Worm (Caenorhabditis elegans): Measurements from ENCODE around the gene F59F5.5.

Gene F59F5.5

ce11 chrX:10516549-10516948 is 29.3 kb upstream of the F59F5.5 start:
- no peak for TF ChIP-seq mab-5 (tag; optimal IDR thresholded peaks at IDR 0.05)
- TF ChIP-seq nhr-2 (tag; optimal IDR thresholded peaks at IDR 0.05): peak; percentile 63

ce11 chrX:10520185-10520584 is 25.6 kb upstream of the F59F5.5 start:
- TF ChIP-seq M03D4.4 (tag; optimal IDR thresholded peaks at IDR 0.05): no peak
- TF ChIP-seq mep-1 (tag; optimal IDR thresholded peaks at IDR 0.05): no peak
- TF ChIP-seq elt-1 (tag; optimal IDR thresholded peaks at IDR 0.05; ENCODE audit: borderline replicate concordance, insufficient read depth): peak; percentile 91
- no peak for TF ChIP-seq mab-5 (tag; optimal IDR thresholded peaks at IDR 0.05)
- no peak for TF ChIP-seq flh-1 (GFP tag; optimal IDR thresholded peaks at IDR 0.05)
- peak; percentile 69 for TF ChIP-seq nhr-2 (tag; optimal IDR thresholded peaks at IDR 0.05)
- TF ChIP-seq sem-2 (GFP tag; optimal IDR thresholded peaks at IDR 0.05): no peak
- TF ChIP-seq unc-39 (tag; optimal IDR thresholded peaks at IDR 0.05): no peak
- TF ChIP-seq lin-32 (GFP tag; optimal IDR thresholded peaks at IDR 0.05): no peak
- no peak for TF ChIP-seq ceh-43 (GFP tag; optimal IDR thresholded peaks at IDR 0.05)
- TF ChIP-seq ceh-39 (tag; optimal IDR thresholded peaks at IDR 0.05): no peak
- TF ChIP-seq nhr-76 (tag; optimal IDR thresholded peaks at IDR 0.05): no peak
- no peak for TF ChIP-seq ces-1 (GFP tag; optimal IDR thresholded peaks at IDR 0.05)
- no peak for TF ChIP-seq ceh-83 (GFP tag; optimal IDR thresholded peaks at IDR 0.05)
- no peak for TF ChIP-seq mls-2 (tag; optimal IDR thresholded peaks at IDR 0.05)
- no peak for TF ChIP-seq snpc-4 (tag; optimal IDR thresholded peaks at IDR 0.05)
- no peak for TF ChIP-seq lin-13 (tag; optimal IDR thresholded peaks at IDR 0.05)
- TF ChIP-seq blmp-1 (tag; optimal IDR thresholded peaks at IDR 0.05): no peak
- TF ChIP-seq sptf-1 (tag; optimal IDR thresholded peaks at IDR 0.05): no peak
- TF ChIP-seq drap-1 (GFP tag; optimal IDR thresholded peaks at IDR 0.05): no peak
- no peak for TF ChIP-seq elt-3 (tag; optimal IDR thresholded peaks at IDR 0.05)
- peak; percentile 92 for TF ChIP-seq unc-62 (GFP tag; optimal IDR thresholded peaks at IDR 0.05)
- TF ChIP-seq pha-4 (tag; optimal IDR thresholded peaks at IDR 0.05): no peak

- TF ChIP-seq sptf-1 (tag; optimal IDR thresholded peaks at IDR 0.05) (no peak), lin-13 (tag; optimal IDR thresholded peaks at IDR 0.05) (no peak), nhr-2 (tag; optimal IDR thresholded peaks at IDR 0.05) (no peak), ceh-83 (GFP tag; optimal IDR thresholded peaks at IDR 0.05) (no peak), hlh-1 (tag; optimal IDR thresholded peaks at IDR 0.05) (no peak), lsy-2 (tag; optimal IDR thresholded peaks at IDR 0.05) (no peak), tbx-8 (GFP tag; optimal IDR thresholded peaks at IDR 0.05) (no peak), unc-39 (tag; optimal IDR thresholded peaks at IDR 0.05) (no peak), nhr-76 (tag; optimal IDR thresholded peaks at IDR 0.05) (no peak), mab-5 (tag; optimal IDR thresholded peaks at IDR 0.05) (no peak), blmp-1 (tag; optimal IDR thresholded peaks at IDR 0.05) (no peak), sem-2 (GFP tag; optimal IDR thresholded peaks at IDR 0.05) (no peak), ham-2 (GFP tag; optimal IDR thresholded peaks at IDR 0.05) (no peak), pha-4 (tag; optimal IDR thresholded peaks at IDR 0.05) (no peak), elt-1 (tag; optimal IDR thresholded peaks at IDR 0.05; ENCODE audit: borderline replicate concordance, insufficient read depth) (no peak), ces-1 (GFP tag; optimal IDR thresholded peaks at IDR 0.05) (no peak), ceh-39 (tag; optimal IDR thresholded peaks at IDR 0.05) (no peak), mls-2 (tag; optimal IDR thresholded peaks at IDR 0.05) (no peak)
Observed at ce11 chrX:10521313-10521712, 24.5 kb upstream of the F59F5.5 start, which contains the start of gene F14F3.4. F14F3.4 (minus strand) TSS chrX:10521413.

ce11 chrX:10524483-10524948 is 21.3 kb upstream of the F59F5.5 start, which contains the start of the genes mboa-7 and git-1:
mboa-7 (minus strand) TSS chrX:10524565.
git-1 (plus strand) TSS chrX:10524898.
- TF ChIP-seq lin-32 (GFP tag; optimal IDR thresholded peaks at IDR 0.05) (peak; percentile 49), nhr-76 (tag; optimal IDR thresholded peaks at IDR 0.05) (no peak), snpc-4 (tag; optimal IDR thresholded peaks at IDR 0.05) (no peak), nhr-237 (tag; optimal IDR thresholded peaks at IDR 0.05) (no peak), ces-1 (GFP tag; optimal IDR thresholded peaks at IDR 0.05) (peak; percentile 9), unc-62 (GFP tag; optimal IDR thresholded peaks at IDR 0.05) (no peak), ham-2 (GFP tag; optimal IDR thresholded peaks at IDR 0.05) (no peak), unc-39 (tag; optimal IDR thresholded peaks at IDR 0.05) (no peak), lin-13 (tag; optimal IDR thresholded peaks at IDR 0.05) (peak; percentile 76), M03D4.4 (tag; optimal IDR thresholded peaks at IDR 0.05) (peak; percentile 59), hlh-1 (tag; optimal IDR thresholded peaks at IDR 0.05) (peak; percentile 66), nhr-28 (tag; optimal IDR thresholded peaks at IDR 0.05) (no peak), ceh-39 (tag; optimal IDR thresholded peaks at IDR 0.05) (no peak), lsy-2 (tag; optimal IDR thresholded peaks at IDR 0.05) (peak; percentile 2), unc-120 (tag; optimal IDR thresholded peaks at IDR 0.05; ENCODE audit: poor library complexity, severe bottlenecking) (peak; percentile 38), drap-1 (GFP tag; optimal IDR thresholded peaks at IDR 0.05) (no peak), ztf-11 (tag; optimal IDR thresholded peaks at IDR 0.05) (no peak), elt-3 (tag; optimal IDR thresholded peaks at IDR 0.05) (no peak), sem-2 (GFP tag; optimal IDR thresholded peaks at IDR 0.05) (no peak), cnd-1 (tag; optimal IDR thresholded peaks at IDR 0.05) (no peak), ceh-83 (GFP tag; optimal IDR thresholded peaks at IDR 0.05) (no peak), mls-2 (tag; optimal IDR thresholded peaks at IDR 0.05) (peak; percentile 42), nhr-12 (tag; optimal IDR thresholded peaks at IDR 0.05) (no peak), nhr-2 (tag; optimal IDR thresholded peaks at IDR 0.05) (no peak), bed-3 (GFP tag; optimal IDR thresholded peaks at IDR 0.05) (no peak), mep-1 (tag; optimal IDR thresholded peaks at IDR 0.05) (peak; percentile 68), mab-5 (tag; optimal IDR thresholded peaks at IDR 0.05) (no peak), ceh-43 (GFP tag; optimal IDR thresholded peaks at IDR 0.05) (no peak), blmp-1 (tag; optimal IDR thresholded peaks at IDR 0.05) (no peak), sptf-1 (tag; optimal IDR thresholded peaks at IDR 0.05) (peak; percentile 52), tbx-8 (GFP tag; optimal IDR thresholded peaks at IDR 0.05) (no peak), pha-4 (tag; optimal IDR thresholded peaks at IDR 0.05) (peak; percentile 37), flh-1 (GFP tag; optimal IDR thresholded peaks at IDR 0.05) (no peak), elt-1 (tag; optimal IDR thresholded peaks at IDR 0.05; ENCODE audit: borderline replicate concordance, insufficient read depth) (no peak), zip-8 (tag; optimal IDR thresholded peaks at IDR 0.05) (no peak)
